Worm (Caenorhabditis elegans) whole organism, midembryonic: ENCODE measurements around the gene acox-1.5.

Experiments
- cog-1 ChIP-seq: sonication (generic microtip); optimal IDR thresholded peaks from 2 replicates; lab custom pipeline; 2016; ENCODE audit warnings: missing genetic modification characterization, missing compliant biosample characterization
- flt-1 ChIP-seq: fragments of 200-800 bp; sonication (Bioruptor generic); IDR thresholded peaks from 2 replicates; pipeline ENCODE4 v1.3.6; 2022; ENCODE audit warnings: missing genetic modification characterization, missing compliant biosample characterization
- med-1 ChIP-seq: sonication (generic microtip); optimal IDR thresholded peaks from 2 replicates; lab custom pipeline; 2017; ENCODE audit warnings: missing genetic modification characterization, mild to moderate bottlenecking, missing compliant biosample characterization, antibody characterized with exemption, missing genetic modification reagents; ENCODE audit not compliant: insufficient read depth
- ref-1 ChIP-seq: fragments of 200-800 bp; sonication (Bioruptor generic); conservative IDR thresholded peaks from 2 replicates; pipeline ENCODE4 v1.3.6; 2022; ENCODE audit warnings: missing genetic modification reagents, missing genetic modification characterization, missing compliant biosample characterization
- tab-1 ChIP-seq: fragments of 200-800 bp; sonication (Bioruptor generic); IDR thresholded peaks from 2 replicates; pipeline ENCODE4 v1.3.6; 2022; ENCODE audit warnings: missing genetic modification characterization, missing compliant biosample characterization
- ztf-23 ChIP-seq: fragments of 200-800 bp; sonication (Bioruptor generic); IDR thresholded peaks from 2 replicates; pipeline ENCODE4 v1.3.6; 2022; ENCODE audit warnings: missing genetic modification reagents, missing genetic modification characterization, missing compliant biosample characterization

DNA sequence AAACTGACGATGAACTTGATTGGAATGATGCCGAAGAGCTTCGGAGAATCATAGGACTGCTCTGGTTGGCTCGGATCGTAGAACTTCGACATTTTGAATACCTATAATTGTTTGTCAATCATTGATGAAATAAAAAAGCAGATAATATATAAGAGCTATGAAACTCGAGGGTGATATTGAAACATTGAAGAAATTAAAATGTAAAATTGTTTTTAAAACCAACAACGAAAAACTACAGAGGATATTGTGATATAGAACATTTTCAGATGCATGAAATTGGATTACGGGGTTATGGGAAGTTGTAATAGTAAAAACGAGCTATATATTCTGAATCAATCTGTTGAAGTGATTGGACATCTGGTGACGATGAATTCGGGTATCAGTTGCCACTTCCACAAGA lies 27.6 kb downstream of the acox-1.5 start, which contains the start of gene C48B4.10:
- TF ChIP-seq cog-1 (tag; lab: Kevin White, UChicago) (no peak), ref-1 (GFP tag; lab: Robert Waterston, UW) (no peak), med-1 (GFP tag; lab: Kevin White, UChicago) (no peak), tab-1 (no peak), flt-1 (GFP tag; lab: Robert Waterston, UW) (no peak), ztf-23 (GFP tag; lab: Robert Waterston, UW) (no peak)
